Worm (Caenorhabditis elegans) whole organism, early embryonic: ENCODE measurements around the gene acl-4.

Experiments used
- ama-1 ChIP-seq: fragments of 150-350 bp; optimal IDR thresholded peaks from 2 replicates; lab custom pipeline; 2014
- ceh-36 ChIP-seq: sonication (generic microtip); optimal IDR thresholded peaks from 2 replicates; lab custom pipeline; 2016; ENCODE audit warnings: missing genetic modification characterization, inconsistent platforms, missing compliant biosample characterization
- scrt-1 ChIP-seq: fragments of 200-800 bp; sonication (Bioruptor generic); IDR thresholded peaks from 2 replicates; pipeline ENCODE4 v1.3.6; 2022; ENCODE audit warnings: missing genetic modification characterization, missing compliant biosample characterization

ce11 chrX:2107414-2107813, 37.2 kb upstream of the acl-4 start:
- TF ChIP-seq ama-1 (no peak), ceh-36 (no peak), scrt-1 (GFP tag; lab: Robert Waterston, UW) (no peak)
